Fruit fly (Drosophila melanogaster) whole organism, adult: ENCODE data around the gene Cyp12a4.

ENCODE experiments used
- CG11617 ChIP-seq: fragments of 200-800 bp; sonication (Bioruptor generic); optimal IDR thresholded peaks from 2 replicates; lab custom pipeline; 2017; ENCODE audit warnings: mild to moderate bottlenecking, missing biosample characterization, missing genetic modification reagents, missing genetic modification characterization
- CG12768 ChIP-seq: fragments of 200-800 bp; sonication (Bioruptor generic); optimal IDR thresholded peaks from 2 replicates; lab custom pipeline; 2017; ENCODE audit warnings: missing biosample characterization, missing genetic modification characterization, mild to moderate bottlenecking, moderate library complexity, missing genetic modification reagents
- CG14711 ChIP-seq: fragments of 200-800 bp; sonication (Bioruptor generic); optimal IDR thresholded peaks from 2 replicates; lab custom pipeline; 2018; ENCODE audit warnings: missing biosample characterization, mild to moderate bottlenecking, missing genetic modification characterization, moderate library complexity
- CG1620 ChIP-seq: fragments of 200-800 bp; sonication (Bioruptor generic); optimal IDR thresholded peaks from 2 replicates; lab custom pipeline; 2016; ENCODE audit warnings: missing biosample characterization, missing genetic modification characterization
- bab1 ChIP-seq: fragments of 200-800 bp; sonication (Bioruptor generic); optimal IDR thresholded peaks from 3 replicates; lab custom pipeline; 2019; ENCODE audit warnings: missing biosample characterization, mild to moderate bottlenecking, missing genetic modification characterization, moderate library complexity
- kay ChIP-seq: fragments of 200-800 bp; sonication (Bioruptor generic); peaks from one replicate; lab custom pipeline; 2016; ENCODE audit warnings: missing biosample characterization, missing genetic modification characterization, borderline replicate concordance
- ovo ChIP-seq: fragments of 200-800 bp; sonication (Bioruptor generic); optimal IDR thresholded peaks from 2 replicates; lab custom pipeline; 2016; ENCODE audit warnings: missing biosample characterization, missing genetic modification characterization
- pad ChIP-seq: fragments of 200-800 bp; sonication (Bioruptor generic); optimal IDR thresholded peaks from 3 replicates; lab custom pipeline; 2017; ENCODE audit warnings: missing biosample characterization, missing genetic modification characterization, mild to moderate bottlenecking, moderate library complexity, missing genetic modification reagents
- toe ChIP-seq: fragments of 200-800 bp; sonication (Bioruptor generic); optimal IDR thresholded peaks from 2 replicates; lab custom pipeline; 2016; ENCODE audit warnings: missing biosample characterization, missing genetic modification characterization

- no peak for TF ChIP-seq toe (GFP tag; lab: Kevin White, UChicago)
- TF ChIP-seq bab1 (GFP tag; lab: Kevin White, UChicago) = no peak
- no peak for TF ChIP-seq CG14711 (tag; lab: Kevin White, UChicago)
- TF ChIP-seq CG1620 (GFP tag; lab: Kevin White, UChicago) = no peak
- TF ChIP-seq kay (GFP tag; lab: Kevin White, UChicago) = no peak
- TF ChIP-seq CG11617 = no peak
- no peak for TF ChIP-seq CG12768 (GFP tag; lab: Kevin White, UChicago)
- TF ChIP-seq ovo (GFP tag; lab: Kevin White, UChicago) = no peak
- TF ChIP-seq pad (GFP tag; lab: Kevin White, UChicago) = no peak
Measured at dm6 chr3R:19112372-19112771, 22.6 kb upstream of the Cyp12a4 start.
